Worm (Caenorhabditis elegans) whole organism, L4 larva: ENCODE measurements around the gene ddn-3.

Source experiments
- D1046.2 ChIP-seq: fragments of 200-800 bp; sonication (Bioruptor generic); IDR thresholded peaks from 2 replicates; pipeline ENCODE4 v1.3.6; 2022; ENCODE audit warnings: missing genetic modification characterization, missing compliant biosample characterization
- R02D3.7 ChIP-seq: fragments of 150-350 bp; sonication (generic microtip); optimal IDR thresholded peaks from 3 replicates; lab custom pipeline; 2014; ENCODE audit warnings: missing biosample characterization, missing genetic modification characterization
- T20F7.1 ChIP-seq: fragments of 200-800 bp; sonication (Bioruptor generic); optimal IDR thresholded peaks from 2 replicates; lab custom pipeline; 2018; ENCODE audit warnings: mild to moderate bottlenecking, missing genetic modification characterization, missing compliant biosample characterization
- T26A8.4 ChIP-seq: fragments of 200-800 bp; sonication (Bioruptor generic); IDR thresholded peaks from 2 replicates; pipeline ENCODE4 v1.3.6; 2022; ENCODE audit warnings: missing genetic modification characterization, missing compliant biosample characterization
- Y75B8A.6 ChIP-seq: fragments of 200-800 bp; sonication (Bioruptor generic); IDR thresholded peaks from 2 replicates; pipeline ENCODE4 v1.3.6; 2022; ENCODE audit warnings: missing genetic modification reagents, missing genetic modification characterization, missing compliant biosample characterization
- ZK546.5 ChIP-seq, 2 experiments: sonication (generic microtip); optimal IDR thresholded peaks; 2 replicates each; lab custom pipeline; 2017; ENCODE audit warnings: missing biosample characterization in 2 of 2, missing genetic modification characterization in 2 of 2
- arid-1 ChIP-seq: fragments of 200-800 bp; sonication (Bioruptor generic); conservative IDR thresholded peaks from 2 replicates; pipeline ENCODE4 v1.3.6; 2022; ENCODE audit warnings: missing genetic modification reagents, missing genetic modification characterization, missing compliant biosample characterization
- ceh-20 ChIP-seq: fragments of 200-800 bp; sonication (Bioruptor generic); IDR thresholded peaks from 2 replicates; pipeline ENCODE4 v1.3.6; 2022; ENCODE audit warnings: missing genetic modification reagents, missing genetic modification characterization, missing compliant biosample characterization
- ceh-32 ChIP-seq: sonication (generic microtip); optimal IDR thresholded peaks from 2 replicates; lab custom pipeline; 2016; ENCODE audit warnings: mild to moderate bottlenecking, missing genetic modification characterization, missing compliant biosample characterization; ENCODE audit not compliant: poor library complexity
- daf-8 ChIP-seq: fragments of 200-800 bp; sonication (Bioruptor generic); IDR thresholded peaks from 2 replicates; pipeline ENCODE4 v1.3.6; 2022; ENCODE audit warnings: missing genetic modification characterization, missing compliant biosample characterization
- dmd-9 ChIP-seq: fragments of 200-800 bp; sonication (Bioruptor generic); IDR thresholded peaks from 2 replicates; pipeline ENCODE4 v1.3.6; 2022; ENCODE audit warnings: missing genetic modification reagents, missing genetic modification characterization, missing compliant biosample characterization
- dve-1 ChIP-seq: sonication (generic microtip); optimal IDR thresholded peaks from 2 replicates; lab custom pipeline; 2017; ENCODE audit warnings: antibody characterized with exemption, mild to moderate bottlenecking, missing genetic modification characterization, missing compliant biosample characterization; ENCODE audit not compliant: insufficient read depth
- egl-27 ChIP-seq: sonication (generic microtip); optimal IDR thresholded peaks from 3 replicates; lab custom pipeline; 2017; ENCODE audit warnings: missing biosample characterization, missing genetic modification reagents, missing genetic modification characterization
- fos-1 ChIP-seq: fragments of 150-350 bp; optimal IDR thresholded peaks from 2 replicates; lab custom pipeline; 2014; ENCODE audit warnings: missing biosample characterization, missing genetic modification characterization
- hif-1 ChIP-seq, 2 experiments: sonication (generic microtip); optimal IDR thresholded peaks; 2 replicates each; lab custom pipeline; 2016 to 2017; ENCODE audit warnings: missing compliant biosample characterization in 2 of 2, missing genetic modification characterization in 2 of 2, missing genetic modification reagents in 2 of 2, missing genotype in 2 of 2, mild to moderate bottlenecking in 1 of 2
- hlh-11 ChIP-seq: fragments of 200-800 bp; sonication (Bioruptor generic); optimal IDR thresholded peaks from 2 replicates; lab custom pipeline; 2018; ENCODE audit warnings: mild to moderate bottlenecking, missing genetic modification characterization, missing compliant biosample characterization
- jun-1 ChIP-seq: fragments of 150-350 bp; optimal IDR thresholded peaks from 2 replicates; lab custom pipeline; 2014; ENCODE audit warnings: missing biosample characterization, missing genetic modification reagents, missing genetic modification characterization
- lin-15B ChIP-seq: fragments of 150-350 bp; sonication (generic microtip); optimal IDR thresholded peaks from 3 replicates; lab custom pipeline; 2014; ENCODE audit warnings: missing biosample characterization, missing genetic modification characterization
- lin-29 ChIP-seq: fragments of 200-800 bp; sonication (Bioruptor generic); IDR thresholded peaks from 2 replicates; pipeline ENCODE4 v1.3.6; 2022; ENCODE audit warnings: missing genetic modification reagents, missing genetic modification characterization, missing compliant biosample characterization
- lsy-2 ChIP-seq, 2 experiments: fragments of 150-350 bp in 1 of 2; sonication (generic microtip) in 1 of 2; optimal IDR thresholded peaks; 2 replicates each; lab custom pipeline; 2014 to 2017; ENCODE audit warnings: missing biosample characterization in 2 of 2, missing genetic modification characterization in 2 of 2
- mes-2 ChIP-seq: sonication (generic microtip); optimal IDR thresholded peaks from 2 replicates; lab custom pipeline; 2016; ENCODE audit warnings: missing genotype, mild to moderate bottlenecking, missing genetic modification characterization, missing compliant biosample characterization; ENCODE audit not compliant: poor library complexity, severe bottlenecking
- nhr-11 ChIP-seq: fragments of 150-350 bp; optimal IDR thresholded peaks from 2 replicates; lab custom pipeline; 2014; ENCODE audit warnings: missing biosample characterization, missing genetic modification characterization
- nhr-111 ChIP-seq: fragments of 200-800 bp; sonication (Bioruptor generic); optimal IDR thresholded peaks from 2 replicates; lab custom pipeline; 2018; ENCODE audit warnings: mild to moderate bottlenecking, missing genetic modification characterization, missing compliant biosample characterization
- nhr-41 ChIP-seq: fragments of 200-800 bp; sonication (Bioruptor generic); IDR thresholded peaks from 2 replicates; pipeline ENCODE4 v1.3.6; 2022; ENCODE audit warnings: missing genetic modification reagents, missing genetic modification characterization, missing compliant biosample characterization
- nhr-42 ChIP-seq: fragments of 200-800 bp; sonication (Bioruptor generic); IDR thresholded peaks from 2 replicates; pipeline ENCODE4 v1.3.6; 2022; ENCODE audit warnings: missing genetic modification characterization, missing compliant biosample characterization
- nhr-6 ChIP-seq: fragments of 150-350 bp; optimal IDR thresholded peaks from 2 replicates; lab custom pipeline; 2014; ENCODE audit warnings: missing biosample characterization, missing genetic modification characterization
- nhr-77 ChIP-seq: fragments of 150-350 bp; optimal IDR thresholded peaks from 2 replicates; lab custom pipeline; 2014; ENCODE audit warnings: missing biosample characterization, missing genetic modification characterization
- php-3 ChIP-seq: fragments of 200-800 bp; sonication (Bioruptor generic); IDR thresholded peaks from 2 replicates; pipeline ENCODE4 v1.3.6; 2022; ENCODE audit warnings: missing genetic modification reagents, missing genetic modification characterization, missing compliant biosample characterization
- set-16 ChIP-seq: fragments of 200-800 bp; sonication (Bioruptor generic); IDR thresholded peaks from 2 replicates; pipeline ENCODE4 v1.3.6; 2022; ENCODE audit warnings: missing genetic modification reagents, missing genetic modification characterization, missing compliant biosample characterization
- skn-1 ChIP-seq: fragments of 150-350 bp; optimal IDR thresholded peaks from 2 replicates; lab custom pipeline; 2014; ENCODE audit warnings: missing biosample characterization, missing genetic modification characterization
- snpc-1.2 ChIP-seq: fragments of 200-800 bp; sonication (Bioruptor generic); IDR thresholded peaks from 2 replicates; pipeline ENCODE4 v1.3.6; 2022; ENCODE audit warnings: missing genetic modification reagents, missing genetic modification characterization, missing compliant biosample characterization
- spr-1 ChIP-seq: sonication (generic microtip); optimal IDR thresholded peaks from 2 replicates; lab custom pipeline; 2016; ENCODE audit warnings: mild to moderate bottlenecking, missing genetic modification characterization, missing compliant biosample characterization
- spr-3 ChIP-seq: fragments of 200-800 bp; sonication (Bioruptor generic); optimal IDR thresholded peaks from 2 replicates; lab custom pipeline; 2018; ENCODE audit warnings: mild to moderate bottlenecking, missing genetic modification characterization, missing compliant biosample characterization
- unc-130 ChIP-seq: sonication (generic microtip); optimal IDR thresholded peaks from 2 replicates; lab custom pipeline; 2016; ENCODE audit warnings: missing genetic modification reagents, missing genetic modification characterization, missing compliant biosample characterization
- unc-39 ChIP-seq: sonication (generic microtip); optimal IDR thresholded peaks from 2 replicates; lab custom pipeline; 2017; ENCODE audit warnings: missing biosample characterization, missing genetic modification characterization
- unc-62 ChIP-seq, 3 experiments: fragments of 150-350 bp in 1 of 3; sonication (generic microtip); optimal IDR thresholded peaks in 2 of 3; peaks in 1 of 3; 1 replicate in 1 of 3; 2 replicates in 2 of 3; lab custom pipeline; 2014 to 2017; ENCODE audit warnings: missing biosample characterization in 3 of 3, missing genetic modification characterization in 3 of 3, missing genetic modification reagents in 3 of 3, missing genotype in 1 of 3
- vab-7 ChIP-seq: fragments of 200-800 bp; sonication (Bioruptor generic); IDR thresholded peaks from 2 replicates; pipeline ENCODE4 v1.3.6; 2022; ENCODE audit warnings: missing genetic modification reagents, missing genetic modification characterization, missing compliant biosample characterization
- zag-1 ChIP-seq: fragments of 150-350 bp; optimal IDR thresholded peaks from 2 replicates; lab custom pipeline; 2014; ENCODE audit warnings: missing biosample characterization, missing genetic modification characterization
- zfp-3 ChIP-seq: fragments of 200-800 bp; sonication (Bioruptor generic); conservative IDR thresholded peaks from 2 replicates; pipeline ENCODE4 v1.3.6; 2022; ENCODE audit warnings: missing genetic modification reagents, missing genetic modification characterization, missing compliant biosample characterization
- zip-11 ChIP-seq: fragments of 200-800 bp; sonication (Bioruptor generic); IDR thresholded peaks from 2 replicates; pipeline ENCODE4 v1.3.6; 2022; ENCODE audit warnings: missing genetic modification characterization, missing compliant biosample characterization
- zip-2 ChIP-seq: fragments of 150-350 bp; optimal IDR thresholded peaks from 2 replicates; lab custom pipeline; 2014; ENCODE audit warnings: missing biosample characterization, missing genetic modification characterization
- ztf-11 ChIP-seq: fragments of 150-350 bp; optimal IDR thresholded peaks from 2 replicates; lab custom pipeline; 2014; ENCODE audit warnings: missing biosample characterization, missing genetic modification characterization
- ztf-7 ChIP-seq: fragments of 150-350 bp; optimal IDR thresholded peaks from 2 replicates; lab custom pipeline; 2014; ENCODE audit warnings: missing biosample characterization, missing genetic modification characterization

ddn-3 gene

DNA sequence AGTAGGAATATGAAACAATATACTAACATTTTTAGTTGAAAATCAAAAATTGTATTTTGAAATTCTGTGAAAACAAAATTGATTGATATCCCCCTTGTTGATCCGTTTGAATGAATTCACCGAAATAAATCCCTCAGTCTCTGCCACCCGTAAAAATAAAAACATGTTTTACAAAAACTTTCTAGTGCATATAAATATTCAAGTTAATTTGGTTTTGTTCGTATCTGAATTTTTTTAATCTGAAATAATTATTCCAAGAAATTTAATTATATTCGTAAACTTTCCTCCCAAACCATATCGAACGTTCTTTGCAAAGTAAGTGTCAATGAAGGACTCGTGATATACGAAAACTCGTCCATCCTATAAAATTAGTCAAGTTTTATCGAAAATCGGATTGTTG, 38.0 kb downstream of the ddn-3 start, which contains the start of gene F40G12.6:
Gene F40G12.6, minus strand, starts transcription at position 101 of the 400 bp plus-strand sequence.
- TF ChIP-seq zfp-3 (GFP tag; lab: Robert Waterston, UW): no peak

DNA sequence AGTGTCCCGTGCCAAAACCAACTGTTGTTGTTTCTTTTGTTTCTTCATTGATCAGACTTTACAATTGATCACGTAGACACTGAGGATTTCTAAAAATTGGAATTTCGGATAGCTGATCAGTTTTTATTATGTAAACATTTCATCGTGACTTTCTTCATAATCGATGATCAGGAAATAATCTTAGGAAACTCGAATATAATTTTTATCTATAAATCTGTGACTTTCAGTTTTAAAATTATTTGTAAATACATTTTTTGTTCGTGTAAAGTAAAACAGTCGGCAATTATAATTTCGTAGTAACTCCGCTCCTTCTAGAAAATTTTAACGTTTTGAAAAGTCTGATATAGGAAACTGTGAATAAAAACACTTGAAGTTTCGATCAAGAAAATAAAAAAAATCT, 40.3 kb downstream of the ddn-3 start, which contains the start of gene F40G12.5:
Gene F40G12.5, minus strand, starts transcription at position 101 of the 400 bp plus-strand sequence.
- TF ChIP-seq ZK546.5 (tag; optimal IDR thresholded peaks at IDR 0.05; lab: Kevin White, UChicago) (no peak), nhr-41 (GFP tag; lab: Robert Waterston, UW) (no peak), unc-62 (GFP tag; optimal IDR thresholded peaks at IDR 0.05 in 1 of 2; lab: Kevin White, UChicago) (peak in 1 of 2 experiments; percentile 16), unc-62 (tag; optimal IDR thresholded peaks at IDR 0.05; lab: Kevin White, UChicago) (no peak), zag-1 (tag; lab: Kevin White, UChicago) (no peak)

DNA sequence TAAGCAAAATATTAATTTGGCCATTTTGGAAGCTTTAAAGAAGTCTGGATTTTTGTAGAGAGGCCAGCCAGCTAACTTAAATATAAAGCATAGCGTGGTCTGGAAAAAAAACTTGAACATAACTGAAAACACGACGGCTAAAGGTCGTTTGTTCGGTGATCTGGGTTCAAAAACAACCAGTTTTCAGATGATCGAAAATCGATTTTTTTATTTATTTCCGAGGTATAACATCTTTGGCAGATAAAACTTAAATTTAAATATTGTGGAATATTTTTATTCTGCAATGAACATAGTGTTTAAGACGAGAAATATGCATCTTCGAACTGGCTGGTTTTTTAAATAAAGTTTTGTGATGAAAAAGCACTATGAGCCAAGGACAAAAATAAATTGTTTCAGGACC, 42.4 kb downstream of the ddn-3 start, which contains the start of gene F40G12.4:
Gene F40G12.4, minus strand, starts transcription at position 101 of the 400 bp plus-strand sequence.
- TF ChIP-seq unc-39 (tag; lab: Kevin White, UChicago) (no peak), lin-29 (GFP tag; lab: Robert Waterston, UW) (no peak), unc-62 (GFP tag; optimal IDR thresholded peaks at IDR 0.05 in 1 of 2; lab: Kevin White, UChicago) (no peak), unc-62 (tag; optimal IDR thresholded peaks at IDR 0.05; lab: Kevin White, UChicago) (no peak), nhr-42 (GFP tag; lab: Robert Waterston, UW) (no peak), T20F7.1 (GFP tag; lab: Kevin White, UChicago) (no peak), fos-1 (tag; lab: Kevin White, UChicago) (no peak), spr-1 (tag; lab: Kevin White, UChicago) (no peak), hif-1 (tag; optimal IDR thresholded peaks at IDR 0.05; lab: Kevin White, UChicago) (no peak), Y75B8A.6 (GFP tag; lab: Robert Waterston, UW) (no peak), zfp-3 (GFP tag; lab: Robert Waterston, UW) (no peak), php-3 (GFP tag; lab: Robert Waterston, UW) (no peak), nhr-6 (no peak), dmd-9 (GFP tag; lab: Robert Waterston, UW) (no peak), nhr-77 (tag; lab: Kevin White, UChicago) (no peak), lin-15B (tag; lab: Kevin White, UChicago) (no peak), ztf-11 (tag; lab: Kevin White, UChicago) (no peak), R02D3.7 (tag; lab: Kevin White, UChicago) (no peak), T26A8.4 (GFP tag; lab: Robert Waterston, UW) (no peak), zag-1 (tag; lab: Kevin White, UChicago) (no peak)

DNA sequence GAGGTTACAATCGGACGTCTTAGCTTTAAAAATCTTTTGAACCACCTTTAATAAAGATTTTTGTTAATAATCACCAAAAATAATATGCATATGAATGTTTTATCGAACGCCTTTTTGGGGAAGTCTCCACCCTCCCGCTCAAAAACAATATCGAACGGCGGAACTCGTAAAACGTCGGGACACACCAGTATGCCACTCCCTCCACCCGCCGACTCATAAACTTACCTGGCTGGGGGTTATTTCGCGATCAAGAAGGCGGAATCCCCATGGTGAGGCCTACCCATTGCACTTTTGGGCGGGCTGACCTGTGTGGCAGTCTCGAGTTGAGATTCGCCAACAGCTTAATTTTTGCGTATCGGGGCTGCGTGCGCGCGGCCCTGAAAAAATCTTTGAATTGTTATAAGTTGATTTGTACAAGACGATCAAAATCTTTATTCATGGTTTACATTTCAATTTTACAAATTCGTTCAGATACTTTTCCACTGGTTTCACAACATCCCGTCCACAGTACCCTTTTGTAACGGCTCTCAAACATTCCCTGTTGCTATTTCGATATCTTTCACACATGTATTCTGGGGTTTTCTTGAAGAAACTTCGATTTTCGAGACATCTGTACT, 43.6 kb downstream of the ddn-3 start:
- TF ChIP-seq ceh-32 (no peak), daf-8 (GFP tag; lab: Robert Waterston, UW) (no peak), dve-1 (tag; lab: Kevin White, UChicago) (no peak), egl-27 (tag; lab: Kevin White, UChicago) (no peak), jun-1 (no peak), skn-1 (tag; lab: Kevin White, UChicago) (no peak), nhr-111 (no peak), mes-2 (tag; lab: Kevin White, UChicago) (no peak), arid-1 (GFP tag; lab: Robert Waterston, UW) (0 out of 2 replicates have a peak, but pooled peaks have one; percentile 9), snpc-1.2 (GFP tag; lab: Robert Waterston, UW) (peak; percentile 82), D1046.2 (no peak), vab-7 (GFP tag; lab: Robert Waterston, UW) (no peak), zip-2 (tag; lab: Kevin White, UChicago) (no peak), ceh-20 (no peak), spr-3 (no peak), unc-130 (GFP tag; lab: Kevin White, UChicago) (no peak), lsy-2 (tag; optimal IDR thresholded peaks at IDR 0.05; lab: Kevin White, UChicago) (no peak), ztf-11 (tag; lab: Kevin White, UChicago) (no peak), ztf-7 (tag; lab: Kevin White, UChicago) (no peak), nhr-11 (tag; lab: Kevin White, UChicago) (no peak), set-16 (GFP tag; lab: Robert Waterston, UW) (no peak), ZK546.5 (tag; optimal IDR thresholded peaks at IDR 0.05; lab: Kevin White, UChicago) (no peak), hlh-11 (tag; lab: Kevin White, UChicago) (no peak), Y75B8A.6 (GFP tag; lab: Robert Waterston, UW) (no peak), zip-11 (no peak)
